Worm (Caenorhabditis elegans): ENCODE results near the gene ZC513.3.

ce11 chrV:8034811-8035210 lies 12.0 kb upstream of the ZC513.3 start, which contains the start of gene algn-12:
- no peak for TF ChIP-seq ceh-39 (tag; optimal IDR thresholded peaks at IDR 0.05)
- TF ChIP-seq pha-4 (tag; optimal IDR thresholded peaks at IDR 0.05), result no peak
- TF ChIP-seq tbx-8 (GFP tag; optimal IDR thresholded peaks at IDR 0.05), result no peak
- no peak for TF ChIP-seq snpc-4 (tag; optimal IDR thresholded peaks at IDR 0.05)
- TF ChIP-seq elt-3 (tag; optimal IDR thresholded peaks at IDR 0.05), result no peak
- no peak for TF ChIP-seq blmp-1 (tag; optimal IDR thresholded peaks at IDR 0.05)
- no peak for TF ChIP-seq nhr-237 (tag; optimal IDR thresholded peaks at IDR 0.05)
- TF ChIP-seq unc-62 (GFP tag; optimal IDR thresholded peaks at IDR 0.05), result no peak
- TF ChIP-seq cnd-1 (tag; optimal IDR thresholded peaks at IDR 0.05), result no peak
- no peak for TF ChIP-seq nhr-28 (tag; optimal IDR thresholded peaks at IDR 0.05)
- no peak for TF ChIP-seq sem-2 (GFP tag; optimal IDR thresholded peaks at IDR 0.05)
- no peak for TF ChIP-seq mab-5 (tag; optimal IDR thresholded peaks at IDR 0.05)

All from whole organism, mixed stage, embryonic.